Worm (Caenorhabditis elegans) whole organism, midembryonic: ENCODE results near the gene set-30.

ENCODE experiments used
- T22C8.4 ChIP-seq: fragments of 200-800 bp; sonication (Bioruptor generic); IDR thresholded peaks from 2 replicates; pipeline ENCODE4 v1.3.6; 2022; ENCODE audit warnings: missing genetic modification characterization, missing compliant biosample characterization
- cog-1 ChIP-seq: sonication (generic microtip); optimal IDR thresholded peaks from 2 replicates; lab custom pipeline; 2016; ENCODE audit warnings: missing genetic modification characterization, missing compliant biosample characterization
- flt-1 ChIP-seq: fragments of 200-800 bp; sonication (Bioruptor generic); IDR thresholded peaks from 2 replicates; pipeline ENCODE4 v1.3.6; 2022; ENCODE audit warnings: missing genetic modification characterization, missing compliant biosample characterization
- klf-2 ChIP-seq: fragments of 200-800 bp; sonication (Bioruptor generic); conservative IDR thresholded peaks from 2 replicates; pipeline ENCODE4 v1.3.6; 2022; ENCODE audit warnings: missing genetic modification reagents, missing genetic modification characterization, missing compliant biosample characterization
- med-1 ChIP-seq: sonication (generic microtip); optimal IDR thresholded peaks from 2 replicates; lab custom pipeline; 2017; ENCODE audit warnings: missing genetic modification characterization, mild to moderate bottlenecking, missing compliant biosample characterization, antibody characterized with exemption, missing genetic modification reagents; ENCODE audit not compliant: insufficient read depth
- ref-1 ChIP-seq: fragments of 200-800 bp; sonication (Bioruptor generic); conservative IDR thresholded peaks from 2 replicates; pipeline ENCODE4 v1.3.6; 2022; ENCODE audit warnings: missing genetic modification reagents, missing genetic modification characterization, missing compliant biosample characterization
- tab-1 ChIP-seq: fragments of 200-800 bp; sonication (Bioruptor generic); IDR thresholded peaks from 2 replicates; pipeline ENCODE4 v1.3.6; 2022; ENCODE audit warnings: missing genetic modification characterization, missing compliant biosample characterization
- ztf-23 ChIP-seq: fragments of 200-800 bp; sonication (Bioruptor generic); IDR thresholded peaks from 2 replicates; pipeline ENCODE4 v1.3.6; 2022; ENCODE audit warnings: missing genetic modification reagents, missing genetic modification characterization, missing compliant biosample characterization
- ztf-29 ChIP-seq: fragments of 200-800 bp; sonication (Bioruptor generic); IDR thresholded peaks from 2 replicates; pipeline ENCODE4 v1.3.6; 2022; ENCODE audit warnings: missing genetic modification reagents, missing genetic modification characterization, missing compliant biosample characterization

set-30 gene

ce11 chrX:5031742-5032141 is 32.7 kb downstream of the set-30 start:
- TF ChIP-seq klf-2: no peak

ce11 chrX:5033868-5034267 is 34.8 kb downstream of the set-30 start, which contains the start of gene ZC449.4:
Gene ZC449.4 (minus strand): TSS chrX:5033968.
- TF ChIP-seq cog-1 (tag; lab: Kevin White, UChicago) (peak; percentile 18), klf-2 (no peak)

ce11 chrX:5037673-5038072 is 38.6 kb downstream of the set-30 start, which contains the start of gene ZC449.5:
Gene ZC449.5 (minus strand): TSS chrX:5037773.
- no peak for TF ChIP-seq T22C8.4 (GFP tag; lab: Robert Waterston, UW)

- TF ChIP-seq cog-1 (tag; lab: Kevin White, UChicago) (no peak), med-1 (GFP tag; lab: Kevin White, UChicago) (no peak), T22C8.4 (GFP tag; lab: Robert Waterston, UW) (no peak), tab-1 (GFP tag; lab: Robert Waterston, UW) (no peak), ztf-23 (GFP tag; lab: Robert Waterston, UW) (no peak), flt-1 (GFP tag; lab: Robert Waterston, UW) (no peak), ref-1 (GFP tag; lab: Robert Waterston, UW) (no peak), klf-2 (no peak), ztf-29 (GFP tag; lab: Robert Waterston, UW) (no peak)
Measured at ce11 chrX:5038812-5039211, 39.7 kb downstream of the set-30 start.

ce11 chrX:5040038-5040437 is 41.0 kb downstream of the set-30 start:
- TF ChIP-seq cog-1 (tag; lab: Kevin White, UChicago): no peak
- TF ChIP-seq ztf-23 (GFP tag; lab: Robert Waterston, UW): no peak
- no peak for TF ChIP-seq med-1 (GFP tag; lab: Kevin White, UChicago)
- no peak for TF ChIP-seq T22C8.4 (GFP tag; lab: Robert Waterston, UW)
- TF ChIP-seq flt-1 (GFP tag; lab: Robert Waterston, UW): no peak
- TF ChIP-seq klf-2: no peak
- no peak for TF ChIP-seq ztf-29 (GFP tag; lab: Robert Waterston, UW)
- TF ChIP-seq ref-1 (GFP tag; lab: Robert Waterston, UW): no peak
- no peak for TF ChIP-seq tab-1 (GFP tag; lab: Robert Waterston, UW)

ce11 chrX:5043887-5044286 is 44.8 kb downstream of the set-30 start, which contains the start of gene Y64H9A.2:
Gene Y64H9A.2 (plus strand): TSS chrX:5043976.
- TF ChIP-seq tab-1 (GFP tag; lab: Robert Waterston, UW) (no peak), ref-1 (GFP tag; lab: Robert Waterston, UW) (no peak), T22C8.4 (GFP tag; lab: Robert Waterston, UW) (no peak), cog-1 (tag; lab: Kevin White, UChicago) (no peak), klf-2 (no peak), flt-1 (GFP tag; lab: Robert Waterston, UW) (no peak), med-1 (GFP tag; lab: Kevin White, UChicago) (no peak), ztf-23 (GFP tag; lab: Robert Waterston, UW) (no peak), ztf-29 (GFP tag; lab: Robert Waterston, UW) (no peak)
